Worm (Caenorhabditis elegans) whole organism, L1 larva: ENCODE data around the gene sid-5.

Experiments
- ces-1 ChIP-seq: fragments of 150-350 bp; optimal IDR thresholded peaks from 2 replicates; lab custom pipeline; 2014; ENCODE audit warnings: missing biosample characterization, missing genetic modification reagents, missing genetic modification characterization
- jun-1 ChIP-seq: fragments of 150-350 bp; optimal IDR thresholded peaks from 2 replicates; lab custom pipeline; 2014; ENCODE audit warnings: missing biosample characterization, missing genetic modification reagents, missing genetic modification characterization
- lin-35 ChIP-seq, 2 experiments: fragments of 150-350 bp; optimal IDR thresholded peaks; 2 replicates each; lab custom pipeline; 2014; ENCODE audit warnings: missing biosample characterization in 2 of 2, missing genetic modification characterization in 2 of 2, missing genetic modification reagents in 2 of 2
- nhr-11 ChIP-seq: fragments of 150-350 bp; optimal IDR thresholded peaks from 2 replicates; lab custom pipeline; 2014; ENCODE audit warnings: missing biosample characterization, missing genetic modification characterization
- nhr-237 ChIP-seq: fragments of 150-350 bp; optimal IDR thresholded peaks from 2 replicates; lab custom pipeline; 2014; ENCODE audit warnings: missing biosample characterization, missing genetic modification characterization
- sox-4 ChIP-seq: sonication (generic microtip); optimal IDR thresholded peaks from 2 replicates; lab custom pipeline; 2016; ENCODE audit warnings: missing genetic modification characterization, missing compliant biosample characterization

ce11 chrX:6867707-6868106 is 36.8 kb upstream of the sid-5 start:
- TF ChIP-seq sox-4 (tag; lab: Kevin White, UChicago), result no peak
- no peak for TF ChIP-seq ces-1 (GFP tag; lab: Kevin White, UChicago)
- TF ChIP-seq nhr-237 (tag; lab: Kevin White, UChicago), result no peak
- no peak for TF ChIP-seq jun-1 (tag; lab: Kevin White, UChicago)
- TF ChIP-seq nhr-11, result no peak
- TF ChIP-seq lin-35 (GFP tag; optimal IDR thresholded peaks at IDR 0.05; lab: Kevin White, UChicago), result no peak
